Fruit fly (Drosophila melanogaster): Measurements from ENCODE around the gene CG43355.

dm6 chr2L:11531520-11531919, 47.0 kb downstream of the CG43355 start, which contains the start of gene CG34162:
- no peak for TF ChIP-seq ttk (optimal IDR thresholded peaks at IDR 0.05)
- no peak for TF ChIP-seq psq (optimal IDR thresholded peaks at IDR 0.05)
- no peak for TF ChIP-seq insv (optimal IDR thresholded peaks at IDR 0.05)
- TF ChIP-seq Sin3A (optimal IDR thresholded peaks at IDR 0.05) = no peak
- no peak for TF ChIP-seq Myc (optimal IDR thresholded peaks at IDR 0.05)
- TF ChIP-seq h (optimal IDR thresholded peaks at IDR 0.05) = no peak
